Worm (Caenorhabditis elegans): ENCODE data around the gene nas-31.

nas-31 gene

DNA sequence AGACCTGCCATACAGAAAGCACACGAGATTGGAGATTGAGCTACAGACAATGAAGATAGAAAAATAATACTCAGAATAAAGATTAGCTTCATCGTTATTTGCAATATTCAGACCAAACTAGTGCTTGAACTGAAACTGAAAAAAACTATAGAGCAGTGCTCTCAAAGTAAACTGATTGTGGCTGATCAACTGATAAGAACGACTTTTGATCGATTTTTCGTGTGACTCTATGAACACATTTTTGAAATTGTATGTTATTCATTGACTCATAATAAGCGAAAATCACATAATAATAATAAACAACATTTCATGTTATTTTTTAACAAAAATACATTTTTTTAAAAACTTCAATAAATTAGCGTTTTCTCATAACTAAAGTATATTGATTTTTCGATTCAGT is 20.5 kb downstream of the nas-31 start, which contains the start of gene spp-16:
TSS of gene spp-16 (minus strand) at position 179 of the 400 bp plus-strand sequence.
- TF ChIP-seq tbx-37 (GFP tag; conservative IDR thresholded peaks at IDR 0.05): no peak
- TF ChIP-seq flt-1 (GFP tag; IDR thresholded peaks at IDR 0.05): no peak
- no peak for TF ChIP-seq pes-1 (GFP tag; IDR thresholded peaks at IDR 0.05)
- no peak for TF ChIP-seq aly-1 (tag; optimal IDR thresholded peaks at IDR 0.05)
- TF ChIP-seq tbx-11 (GFP tag; IDR thresholded peaks at IDR 0.05): no peak
- TF ChIP-seq scrt-1 (GFP tag; IDR thresholded peaks at IDR 0.05): no peak
- TF ChIP-seq hnd-1 (tag; optimal IDR thresholded peaks at IDR 0.05): no peak
- no peak for TF ChIP-seq hmg-4 (GFP tag; optimal IDR thresholded peaks at IDR 0.05)
- TF ChIP-seq ceh-13 (GFP tag; optimal IDR thresholded peaks at IDR 0.05): no peak
- no peak for TF ChIP-seq ets-7 (tag; optimal IDR thresholded peaks at IDR 0.05)
- TF ChIP-seq ama-1 (optimal IDR thresholded peaks at IDR 0.05): no peak
- no peak for TF ChIP-seq sea-1 (GFP tag; conservative IDR thresholded peaks at IDR 0.05)
- no peak for TF ChIP-seq hmbx-1 (tag; optimal IDR thresholded peaks at IDR 0.05)
- no peak for TF ChIP-seq B0310.2 (tag; optimal IDR thresholded peaks at IDR 0.05)
- no peak for TF ChIP-seq ceh-36 (tag; optimal IDR thresholded peaks at IDR 0.05)
- TF ChIP-seq tra-4 (tag; optimal IDR thresholded peaks at IDR 0.05): no peak

ce11 chrV:10898629-10899028 is 23.0 kb downstream of the nas-31 start:
- TF ChIP-seq hnd-1 (tag; optimal IDR thresholded peaks at IDR 0.05): no peak
- no peak for TF ChIP-seq aly-1 (tag; optimal IDR thresholded peaks at IDR 0.05)
- no peak for TF ChIP-seq B0310.2 (tag; optimal IDR thresholded peaks at IDR 0.05)
- TF ChIP-seq tra-4 (tag; optimal IDR thresholded peaks at IDR 0.05): no peak
- no peak for TF ChIP-seq F13C5.2 (tag; optimal IDR thresholded peaks at IDR 0.05)
- no peak for TF ChIP-seq scrt-1 (GFP tag; IDR thresholded peaks at IDR 0.05)
- TF ChIP-seq flt-1 (GFP tag; IDR thresholded peaks at IDR 0.05): no peak
- TF ChIP-seq hmbx-1 (tag; optimal IDR thresholded peaks at IDR 0.05): no peak
- no peak for TF ChIP-seq pes-1 (GFP tag; IDR thresholded peaks at IDR 0.05)

DNA sequence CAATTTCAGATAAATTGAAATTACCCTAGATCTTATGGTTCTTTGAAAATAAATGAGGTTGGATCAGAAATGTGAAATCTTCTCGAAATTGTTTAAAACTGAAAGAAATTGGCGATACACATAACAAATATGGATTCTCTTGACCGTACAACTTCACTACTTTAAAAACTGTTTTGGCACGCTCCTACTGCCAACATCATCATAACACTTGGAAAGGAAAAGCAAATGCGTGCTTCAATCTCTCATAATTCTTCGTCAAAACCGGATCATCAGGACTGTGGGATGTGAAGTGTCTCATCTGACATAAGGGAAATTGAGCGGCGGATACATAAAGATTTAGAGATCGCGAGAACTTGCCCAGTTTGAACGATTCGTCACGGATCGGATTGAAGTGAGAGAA is 23.5 kb downstream of the nas-31 start, which contains the start of gene F32D8.7:
TSS of gene F32D8.7 (plus strand) at position 329 of the 400 bp plus-strand sequence.
- TF ChIP-seq aly-1 (tag; optimal IDR thresholded peaks at IDR 0.05) (no peak), scrt-1 (GFP tag; IDR thresholded peaks at IDR 0.05) (no peak), ets-7 (tag; optimal IDR thresholded peaks at IDR 0.05) (no peak), hnd-1 (tag; optimal IDR thresholded peaks at IDR 0.05) (no peak), sea-1 (GFP tag; conservative IDR thresholded peaks at IDR 0.05) (no peak), hmbx-1 (tag; optimal IDR thresholded peaks at IDR 0.05) (no peak), hmg-4 (GFP tag; optimal IDR thresholded peaks at IDR 0.05) (no peak), tra-4 (tag; optimal IDR thresholded peaks at IDR 0.05) (no peak), ceh-36 (tag; optimal IDR thresholded peaks at IDR 0.05) (no peak), F13C5.2 (tag; optimal IDR thresholded peaks at IDR 0.05) (no peak), flt-1 (GFP tag; IDR thresholded peaks at IDR 0.05) (no peak), B0310.2 (tag; optimal IDR thresholded peaks at IDR 0.05) (no peak), ceh-13 (GFP tag; optimal IDR thresholded peaks at IDR 0.05) (no peak)

ce11 chrV:10897172-10897571 is 24.5 kb downstream of the nas-31 start:
- TF ChIP-seq tbx-37 (GFP tag; conservative IDR thresholded peaks at IDR 0.05): peak; percentile 61
- TF ChIP-seq hnd-1 (tag; optimal IDR thresholded peaks at IDR 0.05): peak; percentile 53
- TF ChIP-seq tbx-11 (GFP tag; IDR thresholded peaks at IDR 0.05): peak; percentile 58; the same call in 1 of the 2 replicates
- no peak; the same call in none of the 2 replicates for TF ChIP-seq pes-1 (GFP tag; IDR thresholded peaks at IDR 0.05)
- TF ChIP-seq B0310.2 (tag; optimal IDR thresholded peaks at IDR 0.05): peak; percentile 25
- no peak for TF ChIP-seq ceh-13 (GFP tag; optimal IDR thresholded peaks at IDR 0.05)
- peak; percentile 46; the same call in 1 of the 2 replicates for TF ChIP-seq scrt-1 (GFP tag; IDR thresholded peaks at IDR 0.05)
- TF ChIP-seq flt-1 (GFP tag; IDR thresholded peaks at IDR 0.05): peak; percentile 76
- no peak for TF ChIP-seq ama-1 (optimal IDR thresholded peaks at IDR 0.05)
- TF ChIP-seq aly-1 (tag; optimal IDR thresholded peaks at IDR 0.05): no peak
- TF ChIP-seq tra-4 (tag; optimal IDR thresholded peaks at IDR 0.05): no peak
- TF ChIP-seq ets-7 (tag; optimal IDR thresholded peaks at IDR 0.05): no peak
- peak; percentile 82 for TF ChIP-seq hmg-4 (GFP tag; optimal IDR thresholded peaks at IDR 0.05)
- peak; percentile 93 for TF ChIP-seq F13C5.2 (tag; optimal IDR thresholded peaks at IDR 0.05)
- no peak for TF ChIP-seq hmbx-1 (tag; optimal IDR thresholded peaks at IDR 0.05)
- TF ChIP-seq sea-1 (GFP tag; conservative IDR thresholded peaks at IDR 0.05): peak; percentile 68; the same call in 1 of the 2 replicates
- TF ChIP-seq ceh-36 (tag; optimal IDR thresholded peaks at IDR 0.05): no peak

DNA sequence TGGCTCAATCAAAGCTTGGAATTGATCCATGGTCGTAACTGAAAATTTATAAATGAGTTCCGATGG is 24.7 kb downstream of the nas-31 start, which contains the start of gene sec-61.G:
TSS of gene sec-61.G (minus strand) at position 38 of the 66 bp plus-strand sequence.
- TF ChIP-seq aly-1 (tag; optimal IDR thresholded peaks at IDR 0.05): no peak
- TF ChIP-seq B0310.2 (tag; optimal IDR thresholded peaks at IDR 0.05): no peak

ce11 chrV:10896706-10897105 is 24.9 kb downstream of the nas-31 start:
- TF ChIP-seq pes-1 (GFP tag; IDR thresholded peaks at IDR 0.05): no peak
- TF ChIP-seq flt-1 (GFP tag; IDR thresholded peaks at IDR 0.05): no peak
- TF ChIP-seq aly-1 (tag; optimal IDR thresholded peaks at IDR 0.05): no peak
- no peak for TF ChIP-seq B0310.2 (tag; optimal IDR thresholded peaks at IDR 0.05)
- no peak for TF ChIP-seq scrt-1 (GFP tag; IDR thresholded peaks at IDR 0.05)
- no peak for TF ChIP-seq tbx-37 (GFP tag; conservative IDR thresholded peaks at IDR 0.05)
- no peak for TF ChIP-seq F13C5.2 (tag; optimal IDR thresholded peaks at IDR 0.05)
- no peak for TF ChIP-seq ama-1 (optimal IDR thresholded peaks at IDR 0.05)
- no peak for TF ChIP-seq tbx-11 (GFP tag; IDR thresholded peaks at IDR 0.05)
- no peak for TF ChIP-seq hnd-1 (tag; optimal IDR thresholded peaks at IDR 0.05)

ce11 chrV:10896295-10896694 is 25.4 kb downstream of the nas-31 start, which contains the start of gene F32D8.13:
F32D8.13 (minus strand) TSS chrV:10896543.
- TF ChIP-seq hmg-4 (GFP tag; optimal IDR thresholded peaks at IDR 0.05): no peak
- no peak for TF ChIP-seq ama-1 (optimal IDR thresholded peaks at IDR 0.05)

- TF ChIP-seq scrt-1 (GFP tag; IDR thresholded peaks at IDR 0.05) (no peak), hmg-4 (GFP tag; optimal IDR thresholded peaks at IDR 0.05) (no peak), tra-4 (tag; optimal IDR thresholded peaks at IDR 0.05) (no peak), aly-1 (tag; optimal IDR thresholded peaks at IDR 0.05) (no peak), tbx-11 (GFP tag; IDR thresholded peaks at IDR 0.05) (no peak), pes-1 (GFP tag; IDR thresholded peaks at IDR 0.05) (peak; percentile 28; the same call in 1 of the 2 replicates), F13C5.2 (tag; optimal IDR thresholded peaks at IDR 0.05) (peak; percentile 19), tbx-37 (GFP tag; conservative IDR thresholded peaks at IDR 0.05) (peak; percentile 69)
Observed at ce11 chrV:10894601-10895000, 27.0 kb downstream of the nas-31 start, which contains the start of the genes F32D8.14 and F32D8.5. F32D8.14 (minus strand) TSS chrV:10894788. F32D8.5 (plus strand) TSS chrV:10894800.
